Worm (Caenorhabditis elegans) whole organism, L3 larva: ENCODE results near the gene srbc-83.

Experiments
- fos-1 ChIP-seq: fragments of 150-350 bp; optimal IDR thresholded peaks from 2 replicates; lab custom pipeline; 2014; ENCODE audit warnings: missing biosample characterization, missing genetic modification characterization
- lin-39 ChIP-seq: fragments of 150-350 bp; optimal IDR thresholded peaks from 2 replicates; lab custom pipeline; 2018; ENCODE audit warnings: missing biosample characterization, missing genetic modification reagents, missing genetic modification characterization
- mdl-1 ChIP-seq: fragments of 150-350 bp; optimal IDR thresholded peaks from 2 replicates; lab custom pipeline; 2014; ENCODE audit warnings: missing biosample characterization, missing genetic modification characterization
- nhr-25 ChIP-seq: sonication (generic microtip); optimal IDR thresholded peaks from 2 replicates; lab custom pipeline; 2017; ENCODE audit warnings: missing biosample characterization, missing genetic modification characterization
- nhr-28 ChIP-seq: fragments of 150-350 bp; optimal IDR thresholded peaks from 2 replicates; lab custom pipeline; 2014; ENCODE audit warnings: missing biosample characterization, missing genetic modification characterization
- zag-1 ChIP-seq: fragments of 150-350 bp; optimal IDR thresholded peaks from 2 replicates; lab custom pipeline; 2014; ENCODE audit warnings: missing biosample characterization, missing genetic modification characterization

- TF ChIP-seq nhr-28, result no peak
- TF ChIP-seq zag-1 (tag; lab: Kevin White, UChicago), result no peak
- TF ChIP-seq fos-1 (tag; lab: Kevin White, UChicago), result no peak
- no peak for TF ChIP-seq lin-39 (tag; lab: Kevin White, UChicago)
- TF ChIP-seq mdl-1, result no peak
- TF ChIP-seq nhr-25 (tag; lab: Kevin White, UChicago), result no peak
These were observed 27.6 kb upstream of the srbc-83 start, which contains the start of the genes fbxa-2 and T13F3.8 for ce11 chrV:16269556-16269955.
